Worm (Caenorhabditis elegans) whole organism, late embryonic: Measurements from ENCODE around the gene srh-44.

Experiments
- ceh-9 ChIP-seq: sonication (generic microtip); optimal IDR thresholded peaks from 2 replicates; lab custom pipeline; 2016; ENCODE audit warnings: mild to moderate bottlenecking, missing genetic modification characterization, inconsistent platforms, missing compliant biosample characterization
- gmeb-2 ChIP-seq: sonication (generic microtip); optimal IDR thresholded peaks from 2 replicates; lab custom pipeline; 2016; ENCODE audit warnings: missing genetic modification characterization, inconsistent platforms, missing compliant biosample characterization

DNA sequence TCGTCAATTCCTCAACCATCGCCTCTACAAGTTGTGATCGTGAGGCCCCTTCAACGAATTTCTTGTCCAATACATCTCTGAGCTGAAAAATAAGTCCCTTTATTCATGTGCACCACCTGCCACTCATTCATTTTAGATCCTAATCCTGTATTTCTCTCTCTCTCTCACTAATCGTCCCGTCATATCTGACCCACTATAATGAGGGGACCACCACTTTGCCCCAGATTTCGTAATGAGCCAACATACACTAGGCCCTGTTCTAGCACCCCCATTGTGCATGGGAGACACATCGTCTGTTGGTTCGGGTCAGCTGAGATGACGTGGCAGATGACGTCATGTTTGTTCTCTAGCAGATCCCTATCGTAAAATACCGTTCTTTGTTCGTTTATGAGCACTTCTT, 20.6 kb downstream of the srh-44 start:
- TF ChIP-seq gmeb-2 (tag; lab: Kevin White, UChicago) (peak; percentile 4), ceh-9 (no peak)
